Fruit fly (Drosophila melanogaster): Measurements from ENCODE around the gene CG8892.

DNA sequence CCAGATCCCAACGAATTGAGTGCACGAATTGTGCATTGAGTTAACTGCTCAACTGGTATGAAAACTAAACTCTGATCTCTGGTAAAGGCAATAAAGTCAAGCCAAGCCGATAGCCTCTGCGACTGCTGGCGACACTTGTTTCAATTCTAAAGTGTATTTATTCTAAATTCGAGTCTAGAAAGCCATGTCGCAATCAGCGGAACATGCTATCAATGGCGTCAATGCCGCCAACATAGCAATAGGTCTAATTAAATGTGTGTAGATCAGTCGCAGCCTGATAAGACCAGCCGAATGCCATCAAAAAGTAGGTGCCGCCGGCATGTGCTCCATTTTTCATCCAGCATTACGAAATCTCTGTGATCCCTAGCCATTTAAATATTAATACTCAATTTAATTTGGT is 44.2 kb upstream of the CG8892 start:
- TF ChIP-seq EcR (GFP tag; optimal IDR thresholded peaks at IDR 0.05), result no peak
- no peak for TF ChIP-seq CG8478 (optimal IDR thresholded peaks at IDR 0.05)
- TF ChIP-seq Dll (optimal IDR thresholded peaks at IDR 0.05), result no peak
- no peak for TF ChIP-seq psq (optimal IDR thresholded peaks at IDR 0.05)
- no peak for TF ChIP-seq pan (optimal IDR thresholded peaks at IDR 0.05)
- TF ChIP-seq usp (GFP tag; optimal IDR thresholded peaks at IDR 0.05), result no peak

Data from whole organism.